Worm (Caenorhabditis elegans) whole organism, late embryonic: Measurements from ENCODE around the gene F54C8.6.
A peak's percentile ranks its signal among the peaks of the same experiment; 100 is the strongest.

Experiments used
- C38D4.7 ChIP-seq: fragments of 200-800 bp; sonication (Bioruptor generic); optimal IDR thresholded peaks from 2 replicates; lab custom pipeline; 2018; ENCODE audit warnings: mild to moderate bottlenecking, missing genetic modification characterization, moderate library complexity, missing compliant biosample characterization
- F13H6.1 ChIP-seq: sonication (generic microtip); optimal IDR thresholded peaks from 2 replicates; lab custom pipeline; 2016; ENCODE audit warnings: missing genetic modification characterization, missing compliant biosample characterization
- K02D7.2 ChIP-seq: sonication (generic microtip); optimal IDR thresholded peaks from 2 replicates; lab custom pipeline; 2017; ENCODE audit warnings: mild to moderate bottlenecking, missing genetic modification characterization, missing compliant biosample characterization
- K09A11.1 ChIP-seq: sonication (generic microtip); optimal IDR thresholded peaks from 2 replicates; lab custom pipeline; 2017; ENCODE audit warnings: antibody characterized with exemption, mild to moderate bottlenecking, missing genetic modification characterization, missing compliant biosample characterization; ENCODE audit not compliant: insufficient read depth
- T23F11.4 ChIP-seq: fragments of 200-800 bp; sonication (Bioruptor generic); optimal IDR thresholded peaks from 2 replicates; lab custom pipeline; 2018; ENCODE audit warnings: mild to moderate bottlenecking, missing genetic modification characterization, missing compliant biosample characterization
- Y22D7AL.16 ChIP-seq: sonication (generic microtip); optimal IDR thresholded peaks from 2 replicates; lab custom pipeline; 2016; ENCODE audit warnings: missing genetic modification characterization, missing compliant biosample characterization
- ahr-1 ChIP-seq: sonication (generic microtip); optimal IDR thresholded peaks from 2 replicates; lab custom pipeline; 2016; ENCODE audit warnings: missing genetic modification characterization, missing compliant biosample characterization
- ceh-14 ChIP-seq: sonication (generic microtip); optimal IDR thresholded peaks from 2 replicates; lab custom pipeline; 2016; ENCODE audit warnings: missing genotype, missing genetic modification characterization, missing compliant biosample characterization
- ceh-18 ChIP-seq: sonication (generic microtip); optimal IDR thresholded peaks from 2 replicates; lab custom pipeline; 2016; ENCODE audit warnings: missing genetic modification characterization, missing compliant biosample characterization
- ceh-19 ChIP-seq: fragments of 200-800 bp; sonication (Bioruptor generic); optimal IDR thresholded peaks from 2 replicates; lab custom pipeline; 2018; ENCODE audit warnings: mild to moderate bottlenecking, missing genetic modification characterization, missing compliant biosample characterization
- ceh-2 ChIP-seq: sonication (generic microtip); optimal IDR thresholded peaks from 2 replicates; lab custom pipeline; 2016; ENCODE audit warnings: missing genotype, missing genetic modification characterization, missing compliant biosample characterization
- ceh-22 ChIP-seq: sonication (generic microtip); optimal IDR thresholded peaks from 2 replicates; lab custom pipeline; 2017; ENCODE audit warnings: missing biosample characterization, missing genetic modification characterization
- ceh-24 ChIP-seq: sonication (generic microtip); optimal IDR thresholded peaks from 2 replicates; lab custom pipeline; 2016; ENCODE audit warnings: mild to moderate bottlenecking, missing genetic modification characterization, missing compliant biosample characterization
- ceh-30 ChIP-seq: fragments of 150-350 bp; optimal IDR thresholded peaks from 2 replicates; lab custom pipeline; 2014; ENCODE audit warnings: missing biosample characterization, missing genetic modification characterization
- ceh-31 ChIP-seq: sonication (generic microtip); optimal IDR thresholded peaks from 2 replicates; lab custom pipeline; 2016; ENCODE audit warnings: missing genetic modification characterization, missing compliant biosample characterization
- ceh-34 ChIP-seq: sonication (generic microtip); optimal IDR thresholded peaks from 2 replicates; lab custom pipeline; 2016; ENCODE audit warnings: mild to moderate bottlenecking, missing genetic modification characterization, missing compliant biosample characterization
- ceh-48 ChIP-seq: sonication (generic microtip); optimal IDR thresholded peaks from 2 replicates; lab custom pipeline; 2016; ENCODE audit warnings: missing genetic modification characterization, inconsistent platforms, missing compliant biosample characterization
- ceh-6 ChIP-seq: fragments of 200-800 bp; sonication (Bioruptor generic); optimal IDR thresholded peaks from 2 replicates; lab custom pipeline; 2018; ENCODE audit warnings: mild to moderate bottlenecking, missing genetic modification characterization, missing compliant biosample characterization
- che-1 ChIP-seq: sonication (generic microtip); optimal IDR thresholded peaks from 2 replicates; lab custom pipeline; 2016; ENCODE audit warnings: mild to moderate bottlenecking, missing genetic modification characterization, missing compliant biosample characterization
- dmd-4 ChIP-seq: sonication (generic microtip); optimal IDR thresholded peaks from 2 replicates; lab custom pipeline; 2016; ENCODE audit warnings: borderline replicate concordance, missing genetic modification characterization, missing compliant biosample characterization
- dve-1 ChIP-seq: sonication (generic microtip); optimal IDR thresholded peaks from 2 replicates; lab custom pipeline; 2017; ENCODE audit warnings: antibody characterized with exemption, mild to moderate bottlenecking, missing genetic modification characterization, missing compliant biosample characterization
- ets-4 ChIP-seq: sonication (generic microtip); optimal IDR thresholded peaks from 2 replicates; lab custom pipeline; 2016; ENCODE audit warnings: missing genetic modification characterization, missing compliant biosample characterization
- eyg-1 ChIP-seq: sonication (generic microtip); optimal IDR thresholded peaks from 2 replicates; lab custom pipeline; 2016; ENCODE audit warnings: missing genotype, missing genetic modification characterization, missing compliant biosample characterization
- fkh-6 ChIP-seq: sonication (generic microtip); optimal IDR thresholded peaks from 2 replicates; lab custom pipeline; 2016; ENCODE audit warnings: missing genetic modification characterization, missing compliant biosample characterization
- gmeb-2 ChIP-seq: sonication (generic microtip); optimal IDR thresholded peaks from 2 replicates; lab custom pipeline; 2016; ENCODE audit warnings: missing genetic modification characterization, inconsistent platforms, missing compliant biosample characterization
- hlh-13 ChIP-seq: fragments of 200-800 bp; sonication (Bioruptor generic); optimal IDR thresholded peaks from 2 replicates; lab custom pipeline; 2018; ENCODE audit warnings: mild to moderate bottlenecking, missing genetic modification characterization, missing compliant biosample characterization
- hlh-15 ChIP-seq: sonication (generic microtip); optimal IDR thresholded peaks from 2 replicates; lab custom pipeline; 2016; ENCODE audit warnings: missing genetic modification characterization, missing compliant biosample characterization
- hlh-30 ChIP-seq: sonication (generic microtip); optimal IDR thresholded peaks from 2 replicates; lab custom pipeline; 2017; ENCODE audit warnings: antibody characterized with exemption, missing genetic modification characterization, missing compliant biosample characterization; ENCODE audit not compliant: insufficient read depth
- hlh-6 ChIP-seq: sonication (generic microtip); optimal IDR thresholded peaks from 2 replicates; lab custom pipeline; 2016; ENCODE audit warnings: missing genotype, missing genetic modification characterization, missing compliant biosample characterization
- hlh-8 ChIP-seq: sonication (generic microtip); optimal IDR thresholded peaks from 2 replicates; lab custom pipeline; 2016; ENCODE audit warnings: missing genotype, missing genetic modification characterization, missing compliant biosample characterization
- lim-6 ChIP-seq: sonication (generic microtip); optimal IDR thresholded peaks from 2 replicates; lab custom pipeline; 2016; ENCODE audit warnings: missing genetic modification characterization, missing compliant biosample characterization
- mec-3 ChIP-seq: sonication (generic microtip); optimal IDR thresholded peaks from 2 replicates; lab custom pipeline; 2016; ENCODE audit warnings: borderline replicate concordance, missing genetic modification characterization, missing compliant biosample characterization
- nfya-1 ChIP-seq: sonication (generic microtip); optimal IDR thresholded peaks from 2 replicates; lab custom pipeline; 2017; ENCODE audit warnings: missing genetic modification characterization, mild to moderate bottlenecking, missing compliant biosample characterization, antibody characterized with exemption, moderate library complexity
- nhr-11 ChIP-seq: fragments of 150-350 bp; optimal IDR thresholded peaks from 2 replicates; lab custom pipeline; 2014; ENCODE audit warnings: missing biosample characterization, missing genetic modification characterization
- nhr-232 ChIP-seq: sonication (generic microtip); optimal IDR thresholded peaks from 2 replicates; lab custom pipeline; 2016; ENCODE audit warnings: missing genetic modification characterization, missing compliant biosample characterization
- npax-4 ChIP-seq: sonication (generic microtip); optimal IDR thresholded peaks from 2 replicates; lab custom pipeline; 2016; ENCODE audit warnings: missing genetic modification characterization, missing compliant biosample characterization
- pag-3 ChIP-seq: sonication (generic microtip); optimal IDR thresholded peaks from 2 replicates; lab custom pipeline; 2016; ENCODE audit warnings: missing compliant biosample characterization, missing genetic modification characterization, borderline replicate concordance
- pax-1 ChIP-seq: fragments of 150-350 bp; optimal IDR thresholded peaks from 2 replicates; lab custom pipeline; 2014; ENCODE audit warnings: missing biosample characterization, missing genetic modification characterization
- pha-2 ChIP-seq: sonication (generic microtip); optimal IDR thresholded peaks from 2 replicates; lab custom pipeline; 2017; ENCODE audit warnings: mild to moderate bottlenecking, missing genetic modification characterization, missing compliant biosample characterization
- pqm-1 ChIP-seq: sonication (generic microtip); optimal IDR thresholded peaks from 2 replicates; lab custom pipeline; 2016; ENCODE audit warnings: missing genetic modification characterization, missing compliant biosample characterization
- pros-1 ChIP-seq: fragments of 150-350 bp; optimal IDR thresholded peaks from 2 replicates; lab custom pipeline; 2014; ENCODE audit warnings: missing biosample characterization, missing genetic modification reagents, missing genetic modification characterization
- ref-2 ChIP-seq: sonication (generic microtip); optimal IDR thresholded peaks from 2 replicates; lab custom pipeline; 2016; ENCODE audit warnings: missing genetic modification characterization, missing compliant biosample characterization
- rnt-1 ChIP-seq: sonication (generic microtip); optimal IDR thresholded peaks from 2 replicates; lab custom pipeline; 2016; ENCODE audit warnings: missing genetic modification characterization, missing compliant biosample characterization
- sdc-2 ChIP-seq: sonication (generic microtip); optimal IDR thresholded peaks from 2 replicates; lab custom pipeline; 2016; ENCODE audit warnings: missing genotype, missing genetic modification characterization, missing compliant biosample characterization
- sox-2 ChIP-seq: fragments of 200-800 bp; sonication (Bioruptor generic); IDR thresholded peaks from 2 replicates; pipeline ENCODE4 v1.3.6; 2022; ENCODE audit warnings: missing genetic modification reagents, missing genetic modification characterization, missing compliant biosample characterization
- sox-4 ChIP-seq: sonication (generic microtip); optimal IDR thresholded peaks from 2 replicates; lab custom pipeline; 2017; ENCODE audit warnings: mild to moderate bottlenecking, missing genetic modification characterization, inconsistent platforms, missing compliant biosample characterization
- tbx-2 ChIP-seq: sonication (generic microtip); optimal IDR thresholded peaks from 2 replicates; lab custom pipeline; 2016; ENCODE audit warnings: missing genetic modification characterization, missing compliant biosample characterization
- ttx-3 ChIP-seq: sonication (generic microtip); optimal IDR thresholded peaks from 2 replicates; lab custom pipeline; 2016; ENCODE audit warnings: missing genetic modification reagents, missing genetic modification characterization, missing compliant biosample characterization
- unc-3 ChIP-seq, 2 experiments: fragments of 200-800 bp in 1 of 2; sonication (Bioruptor generic) in 1 of 2; sonication (generic microtip) in 1 of 2; conservative IDR thresholded peaks in 1 of 2; optimal IDR thresholded peaks in 1 of 2; 2 replicates each; pipeline versions ENCODE4 v1.3.6 to Lab custom; 2016 to 2022; ENCODE audit warnings: missing compliant biosample characterization in 2 of 2, missing genetic modification characterization in 2 of 2, missing genetic modification reagents in 1 of 2
- unc-42 ChIP-seq: sonication (generic microtip); optimal IDR thresholded peaks from 2 replicates; lab custom pipeline; 2016; ENCODE audit warnings: missing genotype, missing genetic modification characterization, missing compliant biosample characterization
- unc-55 ChIP-seq: sonication (generic microtip); optimal IDR thresholded peaks from 2 replicates; lab custom pipeline; 2017; ENCODE audit warnings: missing biosample characterization, missing genetic modification reagents, missing genetic modification characterization
- unc-86 ChIP-seq: sonication (generic microtip); optimal IDR thresholded peaks from 2 replicates; lab custom pipeline; 2016; ENCODE audit warnings: missing genetic modification characterization, missing compliant biosample characterization
- zip-5 ChIP-seq: sonication (generic microtip); optimal IDR thresholded peaks from 2 replicates; lab custom pipeline; 2016; ENCODE audit warnings: missing genetic modification characterization, missing compliant biosample characterization
- ztf-16 ChIP-seq: sonication (generic microtip); optimal IDR thresholded peaks from 2 replicates; lab custom pipeline; 2017; ENCODE audit warnings: missing genetic modification characterization, missing compliant biosample characterization

The F54C8.6 gene

ce11 chrIII:9465424-9465823 is 15.7 kb upstream of the F54C8.6 start, which contains the start of gene B0464.9:
B0464.9 (plus strand) TSS chrIII:9465767.
- TF ChIP-seq ceh-34 (tag; lab: Kevin White, UChicago) (no peak), hlh-30 (tag; lab: Kevin White, UChicago) (no peak), ceh-22 (no peak), unc-55 (GFP tag; lab: Kevin White, UChicago) (no peak), hlh-13 (no peak), pqm-1 (tag; lab: Kevin White, UChicago) (no peak), lim-6 (tag; lab: Kevin White, UChicago) (no peak), K02D7.2 (no peak), pha-2 (tag; lab: Kevin White, UChicago) (no peak), sox-2 (no peak), T23F11.4 (GFP tag; lab: Kevin White, UChicago) (no peak), C38D4.7 (GFP tag; lab: Kevin White, UChicago) (no peak), ztf-16 (tag; lab: Kevin White, UChicago) (no peak), sox-4 (no peak), pros-1 (tag; lab: Kevin White, UChicago) (no peak), rnt-1 (peak; percentile 4), mec-3 (tag; lab: Kevin White, UChicago) (no peak), K09A11.1 (no peak), ceh-31 (tag; lab: Kevin White, UChicago) (peak; percentile 77), dmd-4 (tag; lab: Kevin White, UChicago) (no peak), nhr-11 (tag; lab: Kevin White, UChicago) (no peak), Y22D7AL.16 (no peak), hlh-8 (peak; percentile 61), unc-86 (no peak), nfya-1 (tag; lab: Kevin White, UChicago) (no peak), ref-2 (tag; lab: Kevin White, UChicago) (peak; percentile 37), gmeb-2 (no peak), dve-1 (tag; lab: Kevin White, UChicago) (no peak), ceh-19 (GFP tag; lab: Kevin White, UChicago) (no peak), unc-42 (tag; lab: Kevin White, UChicago) (no peak), ceh-30 (tag; lab: Kevin White, UChicago) (no peak), ets-4 (tag; lab: Kevin White, UChicago) (peak; percentile 56), ceh-6 (GFP tag; lab: Kevin White, UChicago) (no peak), hlh-15 (tag; lab: Kevin White, UChicago) (no peak), fkh-6 (tag; lab: Kevin White, UChicago) (no peak), F13H6.1 (tag; lab: Kevin White, UChicago) (no peak), pax-1 (tag; lab: Kevin White, UChicago) (no peak), ceh-14 (tag; lab: Kevin White, UChicago) (peak; percentile 10), ttx-3 (peak; percentile 40), eyg-1 (tag; lab: Kevin White, UChicago) (no peak), nhr-232 (no peak), ceh-24 (tag; lab: Kevin White, UChicago) (no peak), che-1 (tag; lab: Kevin White, UChicago) (no peak), ceh-18 (tag; lab: Kevin White, UChicago) (no peak), tbx-2 (tag; lab: Kevin White, UChicago) (peak; percentile 81), pag-3 (tag; lab: Kevin White, UChicago) (no peak), sdc-2 (tag; lab: Kevin White, UChicago) (no peak), ceh-2 (tag; lab: Kevin White, UChicago) (peak; percentile 59), hlh-6 (no peak), zip-5 (tag; lab: Kevin White, UChicago) (peak; percentile 73), unc-3 (GFP tag; conservative IDR thresholded peaks at IDR 0.05; lab: Robert Waterston, UW) (no peak), unc-3 (tag; optimal IDR thresholded peaks at IDR 0.05; lab: Kevin White, UChicago) (no peak), npax-4 (tag; lab: Kevin White, UChicago) (no peak), ceh-48 (tag; lab: Kevin White, UChicago) (no peak), ahr-1 (tag; lab: Kevin White, UChicago) (no peak)
